Worm (Caenorhabditis elegans): ENCODE measurements around the gene tag-335.
A peak's percentile ranks its signal among the peaks of the same experiment; 100 is the strongest.

The tag-335 gene

ce11 chrIV:12275892-12276291 is 2.5 kb downstream of the tag-335 start, which contains the start of gene vps-8:
Gene vps-8, minus strand, starts transcription at chrIV:12275992.
- TF ChIP-seq zfp-3 (GFP tag; conservative IDR thresholded peaks at IDR 0.05) (no peak), saeg-2 (GFP tag; IDR thresholded peaks at IDR 0.05) (no peak), F49E8.2 (tag; optimal IDR thresholded peaks at IDR 0.05; ENCODE audit: borderline replicate concordance) (no peak), daf-8 (GFP tag; IDR thresholded peaks at IDR 0.05) (no peak), nhr-42 (GFP tag; IDR thresholded peaks at IDR 0.05) (no peak)

DNA sequence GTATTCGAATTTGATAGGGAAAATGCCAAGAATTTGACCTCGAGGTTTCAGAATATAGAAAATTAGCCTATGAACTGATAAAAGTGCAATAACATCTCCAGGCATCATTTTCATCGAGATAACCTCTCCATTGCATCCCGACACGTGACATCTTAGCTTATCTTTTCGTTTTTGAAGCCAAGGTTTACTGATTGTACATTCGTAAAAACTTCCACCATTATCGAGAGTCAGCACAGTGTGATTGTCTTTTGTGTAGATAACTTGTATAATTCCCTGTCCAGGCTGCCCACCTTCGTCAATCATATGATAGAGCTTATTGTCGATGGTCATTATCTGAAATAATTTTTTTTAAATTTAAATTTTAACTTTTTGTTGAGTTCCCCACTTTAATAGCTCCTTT is 4.0 kb downstream of the tag-335 start:
- TF ChIP-seq lin-1 (GFP tag; IDR thresholded peaks at IDR 0.05) (no peak), mxl-2 (GFP tag; conservative IDR thresholded peaks at IDR 0.05) (no peak), dve-1 (tag; optimal IDR thresholded peaks at IDR 0.05; ENCODE audit: insufficient read depth) (no peak), dmd-6 (GFP tag; IDR thresholded peaks at IDR 0.05) (no peak), mdt-29 (GFP tag; IDR thresholded peaks at IDR 0.05) (no peak), tag-97 (GFP tag; IDR thresholded peaks at IDR 0.05) (no peak)

ce11 chrIV:12270392-12270791 is 8.0 kb downstream of the tag-335 start, which contains the start of gene C42C1.3:
Gene C42C1.3, minus strand, starts transcription at chrIV:12270492.
- no peak for TF ChIP-seq dmd-8 (GFP tag; IDR thresholded peaks at IDR 0.05)
- TF ChIP-seq F44E2.7 (GFP tag; IDR thresholded peaks at IDR 0.05) = no peak
- no peak for TF ChIP-seq zip-11 (GFP tag; IDR thresholded peaks at IDR 0.05)
- TF ChIP-seq aha-1 (tag) = peak; percentile 9
- TF ChIP-seq madf-5 (GFP tag; IDR thresholded peaks at IDR 0.05) = no peak
- no peak for TF ChIP-seq T20F7.1 (GFP tag; optimal IDR thresholded peaks at IDR 0.05)

DNA sequence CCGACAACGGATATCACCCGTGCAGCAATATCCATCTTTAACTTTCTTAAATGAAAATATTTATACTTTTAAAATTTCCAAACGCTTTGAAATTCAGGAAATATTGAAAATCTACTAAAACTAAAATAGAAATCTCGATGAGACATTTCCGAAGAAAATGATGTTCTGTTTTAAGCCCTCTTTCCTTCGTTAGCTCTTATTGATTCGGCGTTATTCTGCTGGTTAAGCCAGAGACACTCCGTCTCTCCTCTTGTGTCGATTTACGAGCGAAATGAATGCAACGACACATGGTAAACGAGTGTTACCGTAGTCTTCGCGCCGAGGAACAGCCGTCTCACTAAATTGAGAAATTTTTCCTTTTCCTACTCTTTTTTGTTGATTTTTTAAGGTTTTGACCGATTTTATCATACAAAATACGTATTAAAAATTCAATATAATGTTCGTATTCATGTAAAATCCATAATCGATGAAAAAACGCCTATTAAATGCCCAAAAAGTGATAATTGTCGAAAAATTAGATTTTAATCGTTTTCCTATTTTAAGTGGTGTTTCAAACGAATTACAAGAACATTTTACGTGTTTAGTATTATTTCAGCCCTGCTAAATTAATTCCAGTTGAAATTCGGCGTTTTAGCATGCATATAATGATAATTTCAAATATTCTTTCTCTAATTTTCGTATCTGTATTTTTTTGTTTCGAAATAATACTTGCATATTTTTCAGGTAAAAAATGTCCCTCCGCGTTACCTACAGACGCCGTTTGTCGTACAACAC is 9.9 kb downstream of the tag-335 start, which contains the start of the genes ppm-1.H and rpl-34:
Gene ppm-1.H (minus strand): TSS at position 51 of the 774 bp plus-strand sequence.
Gene rpl-34 (plus strand): TSS at position 724 of the 774 bp plus-strand sequence.
- no peak for TF ChIP-seq snpc-1.2 (GFP tag; IDR thresholded peaks at IDR 0.05)
- TF ChIP-seq php-3 (GFP tag; IDR thresholded peaks at IDR 0.05) = no peak
- no peak for TF ChIP-seq zfp-3 (GFP tag; conservative IDR thresholded peaks at IDR 0.05)
- no peak for TF ChIP-seq hlh-11 (tag; optimal IDR thresholded peaks at IDR 0.05)
- no peak for TF ChIP-seq ZK337.2 (GFP tag; IDR thresholded peaks at IDR 0.05)
- no peak for TF ChIP-seq lin-13 (GFP tag; optimal IDR thresholded peaks at IDR 0.05)
- no peak for TF ChIP-seq ceh-62 (tag; optimal IDR thresholded peaks at IDR 0.05)
- TF ChIP-seq Y75B8A.6 (GFP tag; IDR thresholded peaks at IDR 0.05) = no peak
- TF ChIP-seq ctbp-1 (GFP tag; IDR thresholded peaks at IDR 0.05) = no peak
- no peak for TF ChIP-seq ceh-82 (tag; optimal IDR thresholded peaks at IDR 0.05)
- TF ChIP-seq ztf-11 (tag; optimal IDR thresholded peaks at IDR 0.05) = no peak
- TF ChIP-seq ama-1 (optimal IDR thresholded peaks at IDR 0.05) = no peak
- no peak for TF ChIP-seq zfp-2 (tag; optimal IDR thresholded peaks at IDR 0.05)
- TF ChIP-seq nhr-76 (tag; optimal IDR thresholded peaks at IDR 0.05) = no peak
- no peak for TF ChIP-seq zip-11 (GFP tag; IDR thresholded peaks at IDR 0.05)
- no peak for TF ChIP-seq nhr-11 (tag; optimal IDR thresholded peaks at IDR 0.05)
- TF ChIP-seq egl-43 (GFP tag; IDR thresholded peaks at IDR 0.05) = no peak
- TF ChIP-seq nhr-48 (tag; optimal IDR thresholded peaks at IDR 0.05) = no peak
- TF ChIP-seq lin-29 (GFP tag; IDR thresholded peaks at IDR 0.05) = no peak
- no peak for TF ChIP-seq snpc-4 (tag; optimal IDR thresholded peaks at IDR 0.05)
- no peak for TF ChIP-seq cey-2 (tag; optimal IDR thresholded peaks at IDR 0.05; ENCODE audit: borderline replicate concordance, insufficient read depth)
- no peak for TF ChIP-seq spr-1 (tag; optimal IDR thresholded peaks at IDR 0.05)
- TF ChIP-seq pqm-1 (tag; optimal IDR thresholded peaks at IDR 0.05) = no peak
- no peak for TF ChIP-seq dmd-9 (GFP tag; IDR thresholded peaks at IDR 0.05)
- TF ChIP-seq F44E2.7 (GFP tag; IDR thresholded peaks at IDR 0.05) = no peak
- TF ChIP-seq nhr-102 (tag; optimal IDR thresholded peaks at IDR 0.05) = no peak
- peak; percentile 78 for TF ChIP-seq mes-2 (tag; optimal IDR thresholded peaks at IDR 0.05; ENCODE audit: poor library complexity, severe bottlenecking)
- TF ChIP-seq ceh-28 (tag; optimal IDR thresholded peaks at IDR 0.05) = no peak
- TF ChIP-seq duxl-1 (tag; optimal IDR thresholded peaks at IDR 0.05; ENCODE audit: poor library complexity) = no peak
- no peak for TF ChIP-seq vab-7 (GFP tag; IDR thresholded peaks at IDR 0.05)
- no peak for TF ChIP-seq fkh-10 (GFP tag; optimal IDR thresholded peaks at IDR 0.05)
- no peak for TF ChIP-seq aly-2 (tag; optimal IDR thresholded peaks at IDR 0.05)

Data from whole organism, L4 larva.